Worm (Caenorhabditis elegans) whole organism, L1 larva: ENCODE measurements around the gene fkb-3.

ENCODE experiments used
- C04F5.9 ChIP-seq: sonication (generic microtip); optimal IDR thresholded peaks from 2 replicates; lab custom pipeline; 2016; ENCODE audit warnings: missing genetic modification characterization, missing compliant biosample characterization
- Y116A8C.19 ChIP-seq: sonication (generic microtip); optimal IDR thresholded peaks from 2 replicates; lab custom pipeline; 2016; ENCODE audit warnings: missing compliant biosample characterization, missing genetic modification characterization, borderline replicate concordance
- alr-1 ChIP-seq: fragments of 200-800 bp; sonication (Bioruptor generic); optimal IDR thresholded peaks from 2 replicates; lab custom pipeline; 2018; ENCODE audit warnings: borderline replicate concordance, mild to moderate bottlenecking, missing genetic modification characterization, missing compliant biosample characterization
- aly-2 ChIP-seq: fragments of 150-350 bp; optimal IDR thresholded peaks from 2 replicates; lab custom pipeline; 2014; ENCODE audit warnings: missing biosample characterization, missing genetic modification characterization
- blmp-1 ChIP-seq: fragments of 150-350 bp; optimal IDR thresholded peaks from 2 replicates; lab custom pipeline; 2014; ENCODE audit warnings: missing biosample characterization, missing genetic modification characterization
- ceh-8 ChIP-seq: fragments of 200-800 bp; sonication (Bioruptor generic); optimal IDR thresholded peaks from 2 replicates; lab custom pipeline; 2018; ENCODE audit warnings: mild to moderate bottlenecking, missing genetic modification characterization, moderate library complexity, missing compliant biosample characterization
- ceh-82 ChIP-seq, 3 experiments: fragments of 150-350 bp in 1 of 3; sonication (generic microtip) in 2 of 3; optimal IDR thresholded peaks; 2 replicates each; lab custom pipeline; 2014 to 2017; ENCODE audit warnings: missing biosample characterization in 3 of 3, missing genetic modification characterization in 3 of 3
- ceh-88 ChIP-seq: fragments of 200-800 bp; sonication (Bioruptor generic); IDR thresholded peaks from 2 replicates; pipeline ENCODE4 v1.3.6; 2022; ENCODE audit warnings: missing genetic modification characterization, missing compliant biosample characterization
- efl-1 ChIP-seq, 4 experiments: fragments of 150-350 bp; optimal IDR thresholded peaks in 3 of 4; peaks in 1 of 4; 1 replicate in 1 of 4; 2 replicates in 3 of 4; lab custom pipeline; 2014; ENCODE audit warnings: missing biosample characterization in 2 of 4, missing genetic modification characterization in 2 of 4, missing genetic modification reagents in 2 of 4
- egl-13 ChIP-seq: sonication (generic microtip); optimal IDR thresholded peaks from 2 replicates; lab custom pipeline; 2016; ENCODE audit warnings: missing genotype, missing genetic modification reagents, missing genetic modification characterization, missing compliant biosample characterization
- elt-2 ChIP-seq: sonication (generic microtip); optimal IDR thresholded peaks from 2 replicates; lab custom pipeline; 2016; ENCODE audit warnings: missing genetic modification characterization, mild to moderate bottlenecking, inconsistent platforms, missing compliant biosample characterization, missing genetic modification reagents
- elt-3 ChIP-seq, 6 experiments: fragments of 150-350 bp in 1 of 6; sonication (generic microtip); optimal IDR thresholded peaks; 2 replicates each; lab custom pipeline; 2017 to 2018; ENCODE audit warnings: missing biosample characterization in 6 of 6, missing genetic modification characterization in 6 of 6, inconsistent platforms in 1 of 6
- ets-5 ChIP-seq: fragments of 200-800 bp; sonication (Bioruptor generic); IDR thresholded peaks from 2 replicates; pipeline ENCODE4 v1.3.6; 2022; ENCODE audit warnings: missing genetic modification characterization, missing compliant biosample characterization
- fkh-10 ChIP-seq: sonication (generic microtip); optimal IDR thresholded peaks from 2 replicates; lab custom pipeline; 2017; ENCODE audit warnings: missing biosample characterization, missing genetic modification reagents, missing genetic modification characterization
- fkh-8 ChIP-seq: sonication (generic microtip); optimal IDR thresholded peaks from 2 replicates; lab custom pipeline; 2016; ENCODE audit warnings: mild to moderate bottlenecking, missing genetic modification characterization, missing compliant biosample characterization
- hlh-17 ChIP-seq: fragments of 200-800 bp; sonication (Bioruptor generic); optimal IDR thresholded peaks from 2 replicates; lab custom pipeline; 2018; ENCODE audit warnings: missing genetic modification characterization, mild to moderate bottlenecking, missing compliant biosample characterization, moderate library complexity, borderline replicate concordance
- hlh-4 ChIP-seq: sonication (generic microtip); optimal IDR thresholded peaks from 2 replicates; lab custom pipeline; 2016; ENCODE audit warnings: mild to moderate bottlenecking, missing genetic modification characterization, missing compliant biosample characterization
- isw-1 ChIP-seq: fragments of 200-800 bp; sonication (Bioruptor generic); IDR thresholded peaks from 2 replicates; pipeline ENCODE4 v1.3.6; 2022; ENCODE audit warnings: missing genetic modification characterization, missing compliant biosample characterization
- lin-14 ChIP-seq: fragments of 200-800 bp; sonication (Bioruptor generic); optimal IDR thresholded peaks from 2 replicates; lab custom pipeline; 2018; ENCODE audit warnings: mild to moderate bottlenecking, missing genetic modification characterization, moderate library complexity, missing compliant biosample characterization
- lir-3 ChIP-seq: sonication (generic microtip); optimal IDR thresholded peaks from 2 replicates; lab custom pipeline; 2016; ENCODE audit warnings: mild to moderate bottlenecking, missing genetic modification characterization, moderate library complexity, missing compliant biosample characterization; ENCODE audit not compliant: poor library complexity
- lsy-2 ChIP-seq, 2 experiments: fragments of 150-350 bp; optimal IDR thresholded peaks; 2 replicates each; lab custom pipeline; 2014; ENCODE audit warnings: missing biosample characterization in 2 of 2, missing genetic modification characterization in 2 of 2
- mdl-1 ChIP-seq, 2 experiments: fragments of 150-350 bp; optimal IDR thresholded peaks; 2 replicates each; lab custom pipeline; 2014 to 2017; ENCODE audit warnings: missing biosample characterization in 2 of 2, missing genetic modification characterization in 2 of 2, inconsistent platforms in 1 of 2
- mef-2 ChIP-seq: fragments of 150-350 bp; optimal IDR thresholded peaks from 2 replicates; lab custom pipeline; 2014; ENCODE audit warnings: missing biosample characterization, missing genetic modification characterization
- nhr-12 ChIP-seq: sonication (generic microtip); optimal IDR thresholded peaks from 2 replicates; lab custom pipeline; 2017; ENCODE audit warnings: missing biosample characterization, missing genetic modification characterization
- nhr-20 ChIP-seq: sonication (generic microtip); optimal IDR thresholded peaks from 2 replicates; lab custom pipeline; 2016; ENCODE audit warnings: mild to moderate bottlenecking, missing genetic modification characterization, missing compliant biosample characterization
- nhr-28 ChIP-seq: fragments of 150-350 bp; optimal IDR thresholded peaks from 2 replicates; lab custom pipeline; 2014; ENCODE audit warnings: missing biosample characterization, missing genetic modification characterization
- nhr-47 ChIP-seq: sonication (generic microtip); optimal IDR thresholded peaks from 2 replicates; lab custom pipeline; 2016; ENCODE audit warnings: mild to moderate bottlenecking, missing genetic modification characterization, moderate library complexity, missing compliant biosample characterization
- nhr-71 ChIP-seq: sonication (generic microtip); optimal IDR thresholded peaks from 2 replicates; lab custom pipeline; 2016; ENCODE audit warnings: mild to moderate bottlenecking, missing genetic modification characterization, moderate library complexity, missing compliant biosample characterization
- nhr-76 ChIP-seq: sonication (generic microtip); optimal IDR thresholded peaks from 2 replicates; lab custom pipeline; 2017; ENCODE audit warnings: missing biosample characterization, missing genetic modification characterization
- nhr-77 ChIP-seq: fragments of 150-350 bp; optimal IDR thresholded peaks from 2 replicates; lab custom pipeline; 2014; ENCODE audit warnings: missing biosample characterization, missing genetic modification characterization
- nhr-90 ChIP-seq: sonication (generic microtip); optimal IDR thresholded peaks from 2 replicates; lab custom pipeline; 2016; ENCODE audit warnings: mild to moderate bottlenecking, missing genetic modification characterization, missing compliant biosample characterization; ENCODE audit not compliant: poor library complexity
- pax-3 ChIP-seq: fragments of 200-800 bp; sonication (Bioruptor generic); optimal IDR thresholded peaks from 2 replicates; lab custom pipeline; 2018; ENCODE audit warnings: mild to moderate bottlenecking, missing genetic modification characterization, moderate library complexity, missing compliant biosample characterization
- snu-23 ChIP-seq: sonication (generic microtip); optimal IDR thresholded peaks from 2 replicates; lab custom pipeline; 2016; ENCODE audit warnings: missing genetic modification characterization, missing compliant biosample characterization
- unc-130 ChIP-seq: fragments of 150-350 bp; optimal IDR thresholded peaks from 2 replicates; lab custom pipeline; 2017; ENCODE audit warnings: missing biosample characterization, missing genetic modification characterization, inconsistent platforms
- unc-30 ChIP-seq: sonication (generic microtip); optimal IDR thresholded peaks from 2 replicates; lab custom pipeline; 2017; ENCODE audit warnings: missing biosample characterization, missing genetic modification characterization
- unc-62 ChIP-seq: fragments of 150-350 bp; optimal IDR thresholded peaks from 2 replicates; lab custom pipeline; 2014; ENCODE audit warnings: missing biosample characterization, missing genetic modification reagents, missing genetic modification characterization
- unc-86 ChIP-seq: sonication (generic microtip); optimal IDR thresholded peaks from 2 replicates; lab custom pipeline; 2016; ENCODE audit warnings: missing genetic modification characterization, missing compliant biosample characterization
- zag-1 ChIP-seq: fragments of 150-350 bp; optimal IDR thresholded peaks from 2 replicates; lab custom pipeline; 2014; ENCODE audit warnings: missing biosample characterization, missing genetic modification characterization
- ztf-11 ChIP-seq, 2 experiments: sonication (generic microtip); optimal IDR thresholded peaks; 2 replicates each; lab custom pipeline; 2016 to 2017; ENCODE audit warnings: missing genetic modification characterization in 2 of 2, missing biosample characterization in 1 of 2, missing compliant biosample characterization in 1 of 2

fkb-3 gene

ce11 chrV:7199077-7199476 lies 25.9 kb upstream of the fkb-3 start:
- TF ChIP-seq zag-1 (tag; lab: Kevin White, UChicago): no peak
- TF ChIP-seq ets-5: no peak
- TF ChIP-seq fkh-8: no peak
- no peak for TF ChIP-seq nhr-20
- TF ChIP-seq elt-3 (tag; optimal IDR thresholded peaks at IDR 0.05; lab: Kevin White, UChicago): no peak
- TF ChIP-seq blmp-1 (tag; lab: Kevin White, UChicago): no peak
- TF ChIP-seq lsy-2 (tag; optimal IDR thresholded peaks at IDR 0.05; lab: Kevin White, UChicago): no peak
- no peak for TF ChIP-seq unc-86
- TF ChIP-seq nhr-76 (tag; lab: Kevin White, UChicago): no peak
- TF ChIP-seq pax-3: no peak
- no peak for TF ChIP-seq nhr-77

DNA sequence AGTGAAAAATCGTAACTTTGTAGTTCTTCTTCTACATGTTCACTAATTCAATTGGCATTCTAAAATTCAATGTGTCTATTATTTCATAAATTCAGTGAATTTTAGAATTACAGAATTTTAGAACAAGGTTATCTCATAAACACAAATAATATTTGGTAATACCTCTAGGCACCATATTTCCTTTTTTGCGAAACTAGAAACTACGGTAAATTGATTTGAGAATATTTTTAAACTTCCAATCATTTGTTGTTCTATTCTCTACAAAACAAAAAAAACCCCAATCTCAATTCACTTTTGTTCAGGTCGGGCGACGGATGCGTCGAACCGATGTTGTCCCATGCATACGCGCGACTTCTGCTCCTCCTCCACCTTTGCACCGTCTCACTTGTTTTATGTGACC lies 25.1 kb upstream of the fkb-3 start, which contains the start of gene F09G2.1:
Gene F09G2.1, plus strand, starts transcription at position 301 of the 400 bp plus-strand sequence.
- TF ChIP-seq mdl-1 (tag; optimal IDR thresholded peaks at IDR 0.05; lab: Kevin White, UChicago) (no peak), mef-2 (no peak), elt-3 (tag; optimal IDR thresholded peaks at IDR 0.05; lab: Kevin White, UChicago) (no peak), nhr-12 (tag; lab: Kevin White, UChicago) (no peak), nhr-76 (tag; lab: Kevin White, UChicago) (no peak), unc-62 (GFP tag; lab: Kevin White, UChicago) (no peak), lir-3 (no peak), isw-1 (no peak)
- TF ChIP-seq, all 84 proteins: peak for 0

ce11 chrV:7201353-7201752 lies 23.7 kb upstream of the fkb-3 start:
- TF ChIP-seq fkh-10 (GFP tag; lab: Kevin White, UChicago): no peak
- no peak for TF ChIP-seq aly-2 (tag; lab: Kevin White, UChicago)
- TF ChIP-seq mdl-1 (tag; optimal IDR thresholded peaks at IDR 0.05; lab: Kevin White, UChicago): no peak
- TF ChIP-seq nhr-71: no peak
- TF ChIP-seq lir-3: no peak
- no peak for TF ChIP-seq isw-1
- TF ChIP-seq ztf-11 (tag; optimal IDR thresholded peaks at IDR 0.05; lab: Kevin White, UChicago): no peak
- no peak for TF ChIP-seq efl-1 (optimal IDR thresholded peaks at IDR 0.05; lab: Kevin White, UChicago)
- TF ChIP-seq efl-1 (GFP tag; optimal IDR thresholded peaks at IDR 0.05 in 1 of 2; lab: Kevin White, UChicago): peak in 1 of 2 experiments; percentile 21

DNA sequence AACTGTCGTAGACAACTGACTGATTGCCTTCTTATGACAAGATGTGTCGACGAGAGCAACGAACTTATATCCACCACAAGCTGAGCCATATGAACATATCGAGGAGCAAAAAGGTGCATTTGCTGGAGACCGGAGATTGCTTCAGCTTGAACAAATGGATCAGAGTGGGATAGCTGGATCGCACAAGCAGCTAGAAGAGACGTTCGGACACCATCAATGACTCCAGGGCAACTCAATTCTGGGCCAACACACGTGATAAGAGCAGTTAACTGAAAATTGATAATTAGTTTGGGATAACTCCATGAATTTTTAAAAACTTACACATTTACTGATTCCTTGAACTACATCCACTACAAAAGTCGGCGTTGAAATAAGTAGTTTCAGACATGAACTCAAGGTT lies 16.0 kb upstream of the fkb-3 start:
- TF ChIP-seq efl-1 (optimal IDR thresholded peaks at IDR 0.05; lab: Kevin White, UChicago): no peak
- TF ChIP-seq efl-1 (GFP tag; optimal IDR thresholded peaks at IDR 0.05 in 1 of 2; lab: Kevin White, UChicago): peak in 1 of 2 experiments; percentile 82
- no peak for TF ChIP-seq ceh-82 (tag; optimal IDR thresholded peaks at IDR 0.05; lab: Kevin White, UChicago)
- TF ChIP-seq snu-23 (GFP tag; lab: Kevin White, UChicago): no peak
- no peak for TF ChIP-seq nhr-90

DNA sequence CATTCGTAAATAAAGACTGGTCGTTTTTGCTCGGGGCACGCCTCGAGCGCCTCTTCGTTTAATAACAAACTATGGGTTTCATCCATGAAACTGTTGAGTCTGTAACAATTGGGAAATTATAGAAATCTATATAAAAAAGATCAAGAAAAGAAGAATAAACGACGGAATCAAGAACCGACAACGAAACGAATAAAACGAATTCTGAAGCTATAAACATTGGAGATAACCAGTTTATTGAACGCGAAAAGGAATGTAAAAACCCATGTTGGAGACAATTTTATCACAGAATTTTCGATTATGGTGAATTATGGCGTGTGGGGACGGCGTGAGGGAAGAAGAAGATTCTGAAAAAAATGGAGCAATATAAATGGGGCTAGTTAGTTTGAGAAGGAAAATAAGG lies 10.2 kb upstream of the fkb-3 start, which contains the start of gene soap-1:
Gene soap-1, minus strand, starts transcription at position 101 of the 400 bp plus-strand sequence.
- TF ChIP-seq blmp-1 (tag; lab: Kevin White, UChicago) (no peak), mdl-1 (tag; optimal IDR thresholded peaks at IDR 0.05; lab: Kevin White, UChicago) (no peak), alr-1 (tag; lab: Kevin White, UChicago) (no peak), mef-2 (no peak)
- TF ChIP-seq, all 84 proteins: peak for 0

DNA sequence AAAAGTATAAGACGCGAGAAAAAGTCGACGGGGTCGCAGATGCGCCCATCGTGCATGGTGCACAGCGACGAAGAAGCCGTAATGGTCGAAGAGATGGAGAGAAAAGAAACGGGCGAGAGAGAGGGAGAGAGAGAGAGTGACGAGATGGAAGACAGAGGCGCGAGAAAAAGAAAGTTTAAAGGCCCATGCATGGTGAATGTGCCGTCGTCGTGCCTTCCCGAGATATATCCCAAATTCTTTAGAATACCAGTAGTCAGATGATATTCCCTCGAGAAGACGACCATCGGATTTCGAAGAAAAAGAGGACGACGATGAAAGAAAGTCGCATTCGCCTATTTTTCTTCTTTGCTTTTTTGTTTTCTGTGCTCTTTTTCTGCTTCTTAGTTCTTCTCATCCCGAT lies 9.0 kb upstream of the fkb-3 start:
- no peak for TF ChIP-seq nhr-71
- TF ChIP-seq nhr-47: no peak
- TF ChIP-seq pax-3: no peak
- no peak for TF ChIP-seq Y116A8C.19 (tag; lab: Kevin White, UChicago)
- TF ChIP-seq hlh-4 (tag; lab: Kevin White, UChicago): no peak
- TF ChIP-seq elt-3 (tag; optimal IDR thresholded peaks at IDR 0.05; lab: Kevin White, UChicago): no peak
- TF ChIP-seq lin-14 (GFP tag; lab: Kevin White, UChicago): peak; percentile 54
- no peak for TF ChIP-seq hlh-17 (GFP tag; lab: Kevin White, UChicago)
- no peak for TF ChIP-seq ceh-88 (GFP tag; lab: Robert Waterston, UW)
- no peak for TF ChIP-seq nhr-28 (tag; lab: Kevin White, UChicago)
- no peak for TF ChIP-seq unc-130 (tag; lab: Kevin White, UChicago)
- TF ChIP-seq unc-86: peak; percentile 1
- TF ChIP-seq fkh-8: no peak
- peak in 1 of 3 experiments; percentile 19 for TF ChIP-seq ceh-82 (tag; optimal IDR thresholded peaks at IDR 0.05; lab: Kevin White, UChicago)
- TF ChIP-seq lsy-2 (tag; optimal IDR thresholded peaks at IDR 0.05; lab: Kevin White, UChicago): peak in 1 of 2 experiments; percentile 22
- TF ChIP-seq lir-3: no peak
- TF ChIP-seq blmp-1 (tag; lab: Kevin White, UChicago): no peak
- no peak for TF ChIP-seq nhr-90
- TF ChIP-seq elt-2 (tag; lab: Kevin White, UChicago): no peak
- peak; percentile 4 to 11 for TF ChIP-seq efl-1 (optimal IDR thresholded peaks at IDR 0.05; lab: Kevin White, UChicago)
- no peak for TF ChIP-seq efl-1 (GFP tag; optimal IDR thresholded peaks at IDR 0.05 in 1 of 2; lab: Kevin White, UChicago)
- no peak for TF ChIP-seq ceh-8 (GFP tag; lab: Kevin White, UChicago)
- no peak for TF ChIP-seq snu-23 (GFP tag; lab: Kevin White, UChicago)
- TF ChIP-seq C04F5.9: no peak
- TF ChIP-seq unc-30 (tag; lab: Kevin White, UChicago): no peak
- no peak for TF ChIP-seq egl-13 (tag; lab: Kevin White, UChicago)
